Fruit fly (Drosophila melanogaster) whole organism, wandering third instar larva: Measurements from ENCODE around the gene CG10164.

Source experiments
- Dif ChIP-seq: fragments of 200-275, 200-300 bp; sonication (Bioruptor generic); optimal IDR thresholded peaks from 2 replicates; lab custom pipeline; 2018; ENCODE audit warnings: missing biosample characterization, missing genetic modification characterization; ENCODE audit not compliant: partially characterized antibody
- Mio ChIP-seq: sonication (Bioruptor generic); optimal IDR thresholded peaks from 2 replicates; lab custom pipeline; 2016; ENCODE audit warnings: missing biosample characterization, missing genetic modification characterization
- br ChIP-seq: fragments of 200-800 bp; sonication (Bioruptor generic); optimal IDR thresholded peaks from 2 replicates; lab custom pipeline; 2016; ENCODE audit warnings: missing biosample characterization, missing genetic modification characterization
- ey ChIP-seq: fragments of 200-800 bp; sonication (Bioruptor generic); optimal IDR thresholded peaks from 2 replicates; lab custom pipeline; 2016; ENCODE audit warnings: missing biosample characterization, missing genetic modification characterization
- jim ChIP-seq: fragments of 175-275, 200-325 bp; sonication (Bioruptor generic); optimal IDR thresholded peaks from 2 replicates; lab custom pipeline; 2016; ENCODE audit warnings: missing biosample characterization, mild to moderate bottlenecking, missing genetic modification characterization
- rgr ChIP-seq: fragments of 200-800 bp; sonication (Bioruptor generic); optimal IDR thresholded peaks from 3 replicates; lab custom pipeline; 2016; ENCODE audit warnings: missing biosample characterization, mild to moderate bottlenecking, missing genetic modification characterization
- tai ChIP-seq: sonication (Bioruptor generic); optimal IDR thresholded peaks from 2 replicates; lab custom pipeline; 2016; ENCODE audit warnings: missing biosample characterization, missing genetic modification characterization
- usp ChIP-seq: fragments of >200 bp; optimal IDR thresholded peaks from 2 replicates; lab custom pipeline; 2017; ENCODE audit warnings: missing biosample characterization, missing genetic modification characterization
- woc ChIP-seq: sonication (Bioruptor generic); optimal IDR thresholded peaks from 2 replicates; lab custom pipeline; 2016; ENCODE audit warnings: missing biosample characterization, mild to moderate bottlenecking, missing genetic modification characterization

dm6 chr3R:23530886-23531285, 25.9 kb downstream of the CG10164 start, which contains the start of gene CG10175:
- TF ChIP-seq usp: no peak
- TF ChIP-seq tai (GFP tag; lab: Kevin White, UChicago): no peak
- no peak for TF ChIP-seq jim
- no peak for TF ChIP-seq ey (GFP tag; lab: Kevin White, UChicago)
- no peak for TF ChIP-seq Mio (GFP tag; lab: Kevin White, UChicago)
- TF ChIP-seq br: no peak
- no peak for TF ChIP-seq rgr (GFP tag; lab: Kevin White, UChicago)
- TF ChIP-seq Dif: no peak
- no peak for TF ChIP-seq woc (GFP tag; lab: Kevin White, UChicago)
